Worm (Caenorhabditis elegans) whole organism, L4/young adult: ENCODE measurements around the gene ugt-8.

Experiments
- W03F9.2 ChIP-seq: fragments of 150-350 bp; optimal IDR thresholded peaks from 2 replicates; lab custom pipeline; 2014; ENCODE audit warnings: missing biosample characterization, missing genetic modification characterization
- dao-5 ChIP-seq: sonication (generic microtip); optimal IDR thresholded peaks from 2 replicates; lab custom pipeline; 2016; ENCODE audit warnings: missing genotype, missing genetic modification characterization, moderate library complexity, missing compliant biosample characterization
- him-1 ChIP-seq: sonication (generic microtip); optimal IDR thresholded peaks from 2 replicates; lab custom pipeline; 2016; ENCODE audit warnings: missing genotype, missing genetic modification reagents, missing genetic modification characterization, missing compliant biosample characterization

- TF ChIP-seq W03F9.2 (tag; lab: Kevin White, UChicago): no peak
- no peak for TF ChIP-seq dao-5
- no peak for TF ChIP-seq him-1 (tag; lab: Kevin White, UChicago)
Observed at ce11 chrV:4877587-4877986, 26.1 kb upstream of the ugt-8 start, which contains the start of gene T19H12.6.
